Worm (Caenorhabditis elegans) whole organism, late embryonic: ENCODE measurements around the gene tyr-2.

ENCODE experiments used
- C08G9.2 ChIP-seq: sonication (generic microtip); optimal IDR thresholded peaks from 2 replicates; lab custom pipeline; 2016; ENCODE audit warnings: mild to moderate bottlenecking, missing genetic modification characterization, moderate library complexity, missing compliant biosample characterization
- C38D4.7 ChIP-seq: fragments of 200-800 bp; sonication (Bioruptor generic); optimal IDR thresholded peaks from 2 replicates; lab custom pipeline; 2018; ENCODE audit warnings: mild to moderate bottlenecking, missing genetic modification characterization, moderate library complexity, missing compliant biosample characterization
- ahr-1 ChIP-seq: sonication (generic microtip); optimal IDR thresholded peaks from 2 replicates; lab custom pipeline; 2016; ENCODE audit warnings: missing genetic modification characterization, missing compliant biosample characterization
- ama-1 ChIP-seq: fragments of 150-350 bp; optimal IDR thresholded peaks from 2 replicates; lab custom pipeline; 2014
- ceh-19 ChIP-seq: fragments of 200-800 bp; sonication (Bioruptor generic); optimal IDR thresholded peaks from 2 replicates; lab custom pipeline; 2018; ENCODE audit warnings: mild to moderate bottlenecking, missing genetic modification characterization, missing compliant biosample characterization
- ceh-22 ChIP-seq: sonication (generic microtip); optimal IDR thresholded peaks from 2 replicates; lab custom pipeline; 2017; ENCODE audit warnings: missing biosample characterization, missing genetic modification characterization
- elt-2 ChIP-seq: sonication (generic microtip); optimal IDR thresholded peaks from 2 replicates; lab custom pipeline; 2016; ENCODE audit warnings: missing genetic modification reagents, missing genetic modification characterization, missing compliant biosample characterization
- fkh-10 ChIP-seq: fragments of 150-350 bp; optimal IDR thresholded peaks from 2 replicates; lab custom pipeline; 2014; ENCODE audit warnings: missing biosample characterization, missing genetic modification reagents, missing genetic modification characterization
- nhr-11 ChIP-seq: fragments of 150-350 bp; optimal IDR thresholded peaks from 2 replicates; lab custom pipeline; 2014; ENCODE audit warnings: missing biosample characterization, missing genetic modification characterization
- pat-9 ChIP-seq: fragments of 200-800 bp; sonication (Bioruptor generic); optimal IDR thresholded peaks from 2 replicates; lab custom pipeline; 2018; ENCODE audit warnings: mild to moderate bottlenecking, missing genetic modification characterization, moderate library complexity, missing compliant biosample characterization
- pha-2 ChIP-seq: sonication (generic microtip); optimal IDR thresholded peaks from 2 replicates; lab custom pipeline; 2017; ENCODE audit warnings: mild to moderate bottlenecking, missing genetic modification characterization, missing compliant biosample characterization
- unc-55 ChIP-seq: sonication (generic microtip); optimal IDR thresholded peaks from 2 replicates; lab custom pipeline; 2017; ENCODE audit warnings: missing biosample characterization, missing genetic modification reagents, missing genetic modification characterization

DNA sequence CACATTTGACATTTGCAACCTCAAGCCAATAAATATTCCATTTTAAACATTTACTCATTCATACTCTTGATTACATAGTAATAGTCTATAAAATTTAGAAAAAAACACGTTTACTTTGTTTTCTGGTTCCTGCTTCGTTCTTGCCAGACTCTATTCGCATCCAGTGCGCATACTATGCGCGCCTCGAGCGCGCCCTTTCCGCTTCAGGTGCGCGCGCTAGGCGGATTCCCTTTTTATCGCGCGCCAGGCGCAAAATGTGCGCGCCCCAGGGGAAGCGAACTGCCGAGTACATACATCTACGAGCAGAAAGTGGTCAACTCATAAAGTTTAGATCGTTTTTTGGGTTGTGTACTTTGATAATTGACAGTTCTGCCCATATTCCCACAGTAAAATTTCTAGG, 2.6 kb upstream of the tyr-2 start:
- no peak for TF ChIP-seq pat-9
- no peak for TF ChIP-seq pha-2 (tag; lab: Kevin White, UChicago)
- TF ChIP-seq fkh-10 (GFP tag; lab: Kevin White, UChicago) = no peak
- TF ChIP-seq ceh-22 (tag; lab: Kevin White, UChicago) = no peak
- no peak for TF ChIP-seq ama-1 (lab: Kevin White, UChicago)
- no peak for TF ChIP-seq ceh-19 (GFP tag; lab: Kevin White, UChicago)
- TF ChIP-seq C38D4.7 (GFP tag; lab: Kevin White, UChicago) = no peak
- no peak for TF ChIP-seq ahr-1 (tag; lab: Kevin White, UChicago)
- TF ChIP-seq nhr-11 (tag; lab: Kevin White, UChicago) = no peak
- TF ChIP-seq unc-55 = no peak
- no peak for TF ChIP-seq elt-2
- no peak for TF ChIP-seq C08G9.2 (tag; lab: Kevin White, UChicago)
